Worm (Caenorhabditis elegans) whole organism, L2 larva: ENCODE data around the gene jmjd-3.1.
A peak's percentile ranks its signal among the peaks of the same experiment; 100 is the strongest.

Experiments used
- C34F6.9 ChIP-seq: fragments of 150-350 bp; optimal IDR thresholded peaks from 2 replicates; lab custom pipeline; 2014; ENCODE audit warnings: missing biosample characterization, missing genetic modification characterization
- F13H6.1 ChIP-seq: sonication (generic microtip); optimal IDR thresholded peaks from 2 replicates; lab custom pipeline; 2016; ENCODE audit warnings: missing genetic modification characterization, missing compliant biosample characterization
- R02D3.7 ChIP-seq: fragments of 150-350 bp; optimal IDR thresholded peaks from 2 replicates; lab custom pipeline; 2014; ENCODE audit warnings: missing biosample characterization, missing genetic modification characterization
- Y55F3AM.14 ChIP-seq: fragments of 200-800 bp; sonication (Bioruptor generic); optimal IDR thresholded peaks from 2 replicates; lab custom pipeline; 2018; ENCODE audit warnings: mild to moderate bottlenecking, missing genetic modification characterization, missing compliant biosample characterization
- ZK546.5 ChIP-seq: sonication (generic microtip); optimal IDR thresholded peaks from 2 replicates; lab custom pipeline; 2017; ENCODE audit warnings: missing biosample characterization, missing genetic modification characterization
- alr-1 ChIP-seq: fragments of 150-350 bp; optimal IDR thresholded peaks from 2 replicates; lab custom pipeline; 2014; ENCODE audit warnings: missing biosample characterization, missing genetic modification characterization
- aly-2 ChIP-seq: fragments of 150-350 bp; optimal IDR thresholded peaks from 2 replicates; lab custom pipeline; 2014; ENCODE audit warnings: missing biosample characterization, missing genetic modification characterization
- ama-1 ChIP-seq: fragments of 150-350 bp; optimal IDR thresholded peaks from 2 replicates; lab custom pipeline; 2018; ENCODE audit warnings: inconsistent platforms
- blmp-1 ChIP-seq: sonication (generic microtip); optimal IDR thresholded peaks from 2 replicates; lab custom pipeline; 2017; ENCODE audit warnings: missing genetic modification characterization, mild to moderate bottlenecking, missing compliant biosample characterization, antibody characterized with exemption, moderate library complexity; ENCODE audit not compliant: insufficient read depth
- ceh-16 ChIP-seq: fragments of 150-350 bp; optimal IDR thresholded peaks from 2 replicates; lab custom pipeline; 2014; ENCODE audit warnings: missing biosample characterization, missing genetic modification characterization
- ceh-82 ChIP-seq: fragments of 150-350 bp; optimal IDR thresholded peaks from 2 replicates; lab custom pipeline; 2014; ENCODE audit warnings: missing biosample characterization, missing genetic modification characterization
- crh-2 ChIP-seq: sonication (generic microtip); optimal IDR thresholded peaks from 2 replicates; lab custom pipeline; 2017; ENCODE audit warnings: missing biosample characterization, missing genetic modification characterization
- dmd-4 ChIP-seq: sonication (generic microtip); optimal IDR thresholded peaks from 2 replicates; lab custom pipeline; 2017; ENCODE audit warnings: missing biosample characterization, missing genetic modification characterization
- egl-27 ChIP-seq: sonication (generic microtip); optimal IDR thresholded peaks from 3 replicates; lab custom pipeline; 2017; ENCODE audit warnings: missing biosample characterization, missing genetic modification reagents, missing genetic modification characterization
- elt-1 ChIP-seq: fragments of 150-350 bp; optimal IDR thresholded peaks from 2 replicates; lab custom pipeline; 2014; ENCODE audit warnings: missing biosample characterization, missing genetic modification characterization
- elt-3 ChIP-seq: sonication (generic microtip); optimal IDR thresholded peaks from 2 replicates; lab custom pipeline; 2017; ENCODE audit warnings: missing biosample characterization, missing genetic modification characterization
- fos-1 ChIP-seq: fragments of 150-350 bp; optimal IDR thresholded peaks from 2 replicates; lab custom pipeline; 2014; ENCODE audit warnings: missing biosample characterization, missing genetic modification characterization
- gmeb-1 ChIP-seq: fragments of 150-350 bp; optimal IDR thresholded peaks from 2 replicates; lab custom pipeline; 2014; ENCODE audit warnings: missing biosample characterization, missing genetic modification characterization
- lin-13 ChIP-seq: fragments of 150-350 bp; optimal IDR thresholded peaks from 2 replicates; lab custom pipeline; 2014; ENCODE audit warnings: missing biosample characterization, missing genetic modification reagents, missing genetic modification characterization
- lin-39 ChIP-seq: fragments of 150-350 bp; optimal IDR thresholded peaks from 2 replicates; lab custom pipeline; 2014; ENCODE audit warnings: missing biosample characterization, missing genetic modification reagents, missing genetic modification characterization
- lsy-2 ChIP-seq, 2 experiments: fragments of 150-350 bp in 1 of 2; sonication (generic microtip) in 1 of 2; optimal IDR thresholded peaks; 2 replicates each; lab custom pipeline; 2014 to 2017; ENCODE audit warnings: missing biosample characterization in 2 of 2, missing genetic modification characterization in 2 of 2
- mab-5 ChIP-seq: fragments of 150-350 bp; optimal IDR thresholded peaks from 2 replicates; lab custom pipeline; 2014; ENCODE audit warnings: missing biosample characterization, missing genetic modification characterization
- mbf-1 ChIP-seq: sonication (generic microtip); optimal IDR thresholded peaks from 2 replicates; lab custom pipeline; 2017; ENCODE audit warnings: missing biosample characterization, missing genetic modification characterization
- mdl-1 ChIP-seq, 2 experiments: fragments of 150-350 bp in 1 of 2; sonication (generic microtip) in 1 of 2; optimal IDR thresholded peaks; 2 replicates each; lab custom pipeline; 2017; ENCODE audit warnings: missing biosample characterization in 2 of 2, missing genetic modification characterization in 2 of 2
- nhr-10 ChIP-seq: sonication (generic microtip); optimal IDR thresholded peaks from 2 replicates; lab custom pipeline; 2017; ENCODE audit warnings: missing biosample characterization, missing genetic modification characterization
- nhr-11 ChIP-seq: fragments of 150-350 bp; optimal IDR thresholded peaks from 2 replicates; lab custom pipeline; 2014; ENCODE audit warnings: missing biosample characterization, missing genetic modification characterization
- nhr-12 ChIP-seq: fragments of 150-350 bp; optimal IDR thresholded peaks from 2 replicates; lab custom pipeline; 2014; ENCODE audit warnings: missing biosample characterization, missing genetic modification characterization
- nhr-129 ChIP-seq: fragments of 150-350 bp; optimal IDR thresholded peaks from 2 replicates; lab custom pipeline; 2014; ENCODE audit warnings: missing biosample characterization, missing genetic modification characterization
- nhr-21 ChIP-seq: fragments of 150-350 bp; optimal IDR thresholded peaks from 2 replicates; lab custom pipeline; 2014; ENCODE audit warnings: missing biosample characterization, missing genetic modification characterization
- nhr-23 ChIP-seq: fragments of 150-350 bp; optimal IDR thresholded peaks from 2 replicates; lab custom pipeline; 2014; ENCODE audit warnings: missing biosample characterization, missing genetic modification reagents, missing genetic modification characterization
- nhr-237 ChIP-seq: fragments of 150-350 bp; optimal IDR thresholded peaks from 2 replicates; lab custom pipeline; 2014; ENCODE audit warnings: missing biosample characterization, missing genetic modification characterization
- nhr-25 ChIP-seq: fragments of 150-350 bp; sonication (generic microtip); optimal IDR thresholded peaks from 3 replicates; lab custom pipeline; 2014; ENCODE audit warnings: missing biosample characterization, missing genetic modification characterization
- nhr-6 ChIP-seq: fragments of 150-350 bp; optimal IDR thresholded peaks from 2 replicates; lab custom pipeline; 2014; ENCODE audit warnings: missing biosample characterization, missing genetic modification characterization
- nhr-77 ChIP-seq: fragments of 150-350 bp; optimal IDR thresholded peaks from 2 replicates; lab custom pipeline; 2014; ENCODE audit warnings: missing biosample characterization, missing genetic modification characterization
- peb-1 ChIP-seq: fragments of 150-350 bp; optimal IDR thresholded peaks from 2 replicates; lab custom pipeline; 2014; ENCODE audit warnings: missing biosample characterization, missing genetic modification characterization
- sem-4 ChIP-seq: fragments of 150-350 bp; optimal IDR thresholded peaks from 2 replicates; lab custom pipeline; 2014; ENCODE audit warnings: missing biosample characterization, missing genetic modification reagents, missing genetic modification characterization
- skn-1 ChIP-seq: sonication (generic microtip); optimal IDR thresholded peaks from 2 replicates; lab custom pipeline; 2017; ENCODE audit warnings: missing biosample characterization, missing genetic modification characterization
- sma-3 ChIP-seq: sonication (generic microtip); optimal IDR thresholded peaks from 2 replicates; lab custom pipeline; 2016; ENCODE audit warnings: missing genetic modification reagents, missing genetic modification characterization, missing compliant biosample characterization
- sma-9 ChIP-seq, 2 experiments: fragments of 150-350 bp in 1 of 2; sonication (generic microtip) in 1 of 2; optimal IDR thresholded peaks; 2 replicates each; lab custom pipeline; 2014 to 2016; ENCODE audit warnings: missing genetic modification characterization in 2 of 2, mild to moderate bottlenecking in 1 of 2, missing biosample characterization in 1 of 2, missing compliant biosample characterization in 1 of 2, missing genetic modification reagents in 1 of 2, moderate library complexity in 1 of 2
- snpc-4 ChIP-seq: fragments of 150-350 bp; optimal IDR thresholded peaks from 2 replicates; lab custom pipeline; 2014; ENCODE audit warnings: missing biosample characterization, missing genetic modification characterization
- unc-55 ChIP-seq: fragments of 150-350 bp; sonication (generic microtip); optimal IDR thresholded peaks from 3 replicates; lab custom pipeline; 2014; ENCODE audit warnings: missing biosample characterization, missing genetic modification reagents, missing genetic modification characterization
- zag-1 ChIP-seq: fragments of 150-350 bp; optimal IDR thresholded peaks from 2 replicates; lab custom pipeline; 2014; ENCODE audit warnings: missing biosample characterization, missing genetic modification characterization
- ztf-1 ChIP-seq: fragments of 200-800 bp; sonication (Bioruptor generic); conservative IDR thresholded peaks from 2 replicates; pipeline ENCODE4 v1.3.6; 2022; ENCODE audit warnings: missing genetic modification characterization, missing compliant biosample characterization
- ztf-11 ChIP-seq: sonication (generic microtip); optimal IDR thresholded peaks from 2 replicates; lab custom pipeline; 2017; ENCODE audit warnings: missing biosample characterization, missing genetic modification characterization
- ztf-4 ChIP-seq: fragments of 150-350 bp; optimal IDR thresholded peaks from 2 replicates; lab custom pipeline; 2014; ENCODE audit warnings: missing biosample characterization, missing genetic modification characterization

jmjd-3.1 gene

DNA sequence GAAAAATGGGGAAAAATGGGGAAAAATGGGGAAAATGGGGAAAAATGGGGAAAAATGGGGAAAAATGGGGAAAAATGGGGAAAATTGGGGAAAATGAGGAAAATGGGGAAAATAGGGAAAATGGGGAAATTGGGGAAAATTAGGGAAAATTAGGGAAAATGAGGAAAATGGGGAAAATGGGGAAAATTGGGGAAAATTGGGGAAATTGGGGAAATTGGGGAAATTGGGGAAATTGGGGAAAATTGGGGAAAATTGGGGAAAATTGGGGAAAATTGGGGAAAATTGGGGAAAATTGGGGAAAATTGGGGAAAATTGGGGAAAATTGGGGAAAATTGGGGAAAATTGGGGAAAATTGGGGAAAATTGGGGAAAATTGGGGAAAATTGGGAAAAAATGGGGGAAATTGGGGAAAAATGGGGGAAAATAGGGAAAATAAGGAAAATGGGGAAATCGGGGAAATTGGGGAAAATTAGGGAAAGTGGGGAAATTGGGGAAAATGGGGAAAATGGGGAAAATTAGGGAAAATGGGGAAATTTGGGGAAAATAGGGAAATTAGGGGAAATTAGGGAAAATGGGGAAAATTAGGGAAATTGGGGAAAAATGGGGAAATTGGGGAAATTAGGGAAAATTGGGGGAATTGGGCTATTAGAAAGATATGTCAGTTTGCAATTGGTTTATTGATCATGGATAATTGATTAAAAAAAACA, 32.0 kb downstream of the jmjd-3.1 start:
- TF ChIP-seq ama-1 (lab: Kevin White, UChicago) (no peak), elt-1 (tag; lab: Kevin White, UChicago) (no peak), lsy-2 (tag; optimal IDR thresholded peaks at IDR 0.05; lab: Kevin White, UChicago) (no peak), nhr-6 (tag; lab: Kevin White, UChicago) (no peak)

DNA sequence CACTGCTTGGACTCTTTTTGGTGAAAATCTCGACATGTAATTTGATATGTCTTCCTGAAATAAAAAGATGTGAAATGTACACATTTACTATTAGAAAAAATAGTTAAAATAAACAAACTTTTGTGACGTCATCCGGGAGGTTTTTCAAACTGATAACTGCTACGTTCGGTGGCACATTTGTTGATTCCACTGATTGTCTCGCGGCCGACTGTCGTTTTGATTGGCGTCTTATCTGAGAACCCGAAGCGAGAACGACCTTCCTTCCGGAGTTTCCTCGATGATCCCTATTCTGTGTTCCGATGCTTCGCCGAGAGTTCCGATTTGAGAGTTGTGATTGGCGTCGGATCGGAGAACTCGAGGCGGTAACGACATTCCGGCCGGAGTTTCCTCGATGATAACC, 33.3 kb downstream of the jmjd-3.1 start:
- TF ChIP-seq mdl-1 (tag; optimal IDR thresholded peaks at IDR 0.05; lab: Kevin White, UChicago): no peak
- TF ChIP-seq ama-1 (lab: Kevin White, UChicago): no peak
- TF ChIP-seq fos-1 (tag; lab: Kevin White, UChicago): peak; percentile 45
- TF ChIP-seq nhr-25 (tag; lab: Kevin White, UChicago): no peak
- no peak for TF ChIP-seq Y55F3AM.14 (GFP tag; lab: Kevin White, UChicago)
- TF ChIP-seq egl-27 (tag; lab: Kevin White, UChicago): no peak
- no peak for TF ChIP-seq sma-3 (GFP tag; lab: Kevin White, UChicago)
- TF ChIP-seq elt-1 (tag; lab: Kevin White, UChicago): no peak
- TF ChIP-seq unc-55 (GFP tag; lab: Kevin White, UChicago): no peak
- no peak for TF ChIP-seq skn-1
- TF ChIP-seq lin-39 (tag; lab: Kevin White, UChicago): no peak
- TF ChIP-seq ztf-1 (GFP tag; lab: Robert Waterston, UW): no peak
- no peak for TF ChIP-seq gmeb-1 (tag; lab: Kevin White, UChicago)
- TF ChIP-seq lin-13 (GFP tag; lab: Kevin White, UChicago): no peak
- TF ChIP-seq nhr-11 (tag; lab: Kevin White, UChicago): no peak
- peak; percentile 16 for TF ChIP-seq sma-9 (GFP tag; optimal IDR thresholded peaks at IDR 0.05; lab: Kevin White, UChicago)
- TF ChIP-seq sma-9 (tag; optimal IDR thresholded peaks at IDR 0.05; lab: Kevin White, UChicago): no peak
- TF ChIP-seq lsy-2 (tag; optimal IDR thresholded peaks at IDR 0.05; lab: Kevin White, UChicago): no peak
- no peak for TF ChIP-seq R02D3.7 (tag; lab: Kevin White, UChicago)

DNA sequence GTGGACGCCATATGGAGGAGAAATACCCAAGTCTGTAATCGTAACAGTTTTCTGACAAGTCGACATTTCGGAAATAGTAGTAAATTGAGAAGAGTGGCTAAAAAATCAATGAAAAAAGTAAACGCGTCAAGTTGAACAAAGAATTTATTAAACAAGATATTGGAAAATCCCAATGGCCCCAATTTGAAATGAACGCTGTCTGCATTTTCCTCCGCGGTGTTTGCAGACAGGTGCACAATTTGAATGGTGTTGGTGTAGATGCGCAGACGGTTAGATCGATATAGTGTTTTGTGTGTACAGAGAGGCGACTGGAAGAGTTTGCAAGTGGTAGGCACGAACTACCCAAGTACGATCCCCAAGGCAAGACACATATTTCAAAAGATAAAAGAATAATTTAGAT, 34.2 kb downstream of the jmjd-3.1 start, which contains the start of the genes H35N09.2 and H35N09.1:
Gene H35N09.2, minus strand, starts transcription at position 54 of the 400 bp plus-strand sequence.
Gene H35N09.1, plus strand, starts transcription at position 335 of the 400 bp plus-strand sequence.
- TF ChIP-seq fos-1 (tag; lab: Kevin White, UChicago) (peak; percentile 38), unc-55 (GFP tag; lab: Kevin White, UChicago) (peak; percentile 62), nhr-129 (tag; lab: Kevin White, UChicago) (peak; percentile 70), nhr-21 (tag; lab: Kevin White, UChicago) (no peak), blmp-1 (tag; lab: Kevin White, UChicago) (no peak), nhr-6 (tag; lab: Kevin White, UChicago) (no peak), ztf-1 (GFP tag; lab: Robert Waterston, UW) (no peak), nhr-237 (no peak), aly-2 (tag; lab: Kevin White, UChicago) (no peak), nhr-12 (tag; lab: Kevin White, UChicago) (no peak), ztf-4 (tag; lab: Kevin White, UChicago) (no peak), Y55F3AM.14 (GFP tag; lab: Kevin White, UChicago) (no peak), sma-3 (GFP tag; lab: Kevin White, UChicago) (peak; percentile 3), ceh-16 (tag; lab: Kevin White, UChicago) (no peak), egl-27 (tag; lab: Kevin White, UChicago) (no peak), R02D3.7 (tag; lab: Kevin White, UChicago) (no peak), sem-4 (peak; percentile 16), crh-2 (no peak), snpc-4 (tag; lab: Kevin White, UChicago) (no peak), lsy-2 (tag; optimal IDR thresholded peaks at IDR 0.05; lab: Kevin White, UChicago) (peak in 1 of 2 experiments; percentile 40), C34F6.9 (tag; lab: Kevin White, UChicago) (peak; percentile 59), mbf-1 (tag; lab: Kevin White, UChicago) (no peak), nhr-23 (tag; lab: Kevin White, UChicago) (no peak), skn-1 (no peak), nhr-77 (tag; lab: Kevin White, UChicago) (no peak), elt-3 (no peak), sma-9 (GFP tag; optimal IDR thresholded peaks at IDR 0.05; lab: Kevin White, UChicago) (peak; percentile 21), sma-9 (tag; optimal IDR thresholded peaks at IDR 0.05; lab: Kevin White, UChicago) (no peak), alr-1 (tag; lab: Kevin White, UChicago) (no peak), ceh-82 (tag; lab: Kevin White, UChicago) (no peak), gmeb-1 (tag; lab: Kevin White, UChicago) (peak; percentile 42), ZK546.5 (tag; lab: Kevin White, UChicago) (no peak), mab-5 (tag; lab: Kevin White, UChicago) (no peak), nhr-25 (tag; lab: Kevin White, UChicago) (no peak), ztf-11 (no peak), nhr-11 (tag; lab: Kevin White, UChicago) (no peak), mdl-1 (tag; optimal IDR thresholded peaks at IDR 0.05; lab: Kevin White, UChicago) (no peak), elt-1 (tag; lab: Kevin White, UChicago) (no peak), peb-1 (tag; lab: Kevin White, UChicago) (no peak), lin-39 (tag; lab: Kevin White, UChicago) (no peak), lin-13 (GFP tag; lab: Kevin White, UChicago) (no peak), nhr-10 (tag; lab: Kevin White, UChicago) (no peak), dmd-4 (tag; lab: Kevin White, UChicago) (no peak), zag-1 (no peak), ama-1 (lab: Kevin White, UChicago) (no peak), F13H6.1 (tag; lab: Kevin White, UChicago) (peak; percentile 23)
